Fruit fly (Drosophila melanogaster): Measurements from ENCODE around the gene CG42307.
A peak's percentile ranks its signal among the peaks of the same experiment; 100 is the strongest.

The CG42307 gene

dm6 chr3L:7347984-7348631 lies 19.2 kb downstream of the CG42307 start, which contains the start of the genes Srp19 and qm:
Gene Srp19 (minus strand): TSS chr3L:7348034.
Gene qm (plus strand): TSS chr3L:7348313.
- TF ChIP-seq CG17801 (GFP tag; optimal IDR thresholded peaks at IDR 0.05; ENCODE audit: partially characterized antibody), result peak; percentile 45

dm6 chr3L:7349311-7349710 lies 20.4 kb downstream of the CG42307 start:
- no peak for TF ChIP-seq CG17801 (GFP tag; optimal IDR thresholded peaks at IDR 0.05; ENCODE audit: partially characterized antibody)

DNA sequence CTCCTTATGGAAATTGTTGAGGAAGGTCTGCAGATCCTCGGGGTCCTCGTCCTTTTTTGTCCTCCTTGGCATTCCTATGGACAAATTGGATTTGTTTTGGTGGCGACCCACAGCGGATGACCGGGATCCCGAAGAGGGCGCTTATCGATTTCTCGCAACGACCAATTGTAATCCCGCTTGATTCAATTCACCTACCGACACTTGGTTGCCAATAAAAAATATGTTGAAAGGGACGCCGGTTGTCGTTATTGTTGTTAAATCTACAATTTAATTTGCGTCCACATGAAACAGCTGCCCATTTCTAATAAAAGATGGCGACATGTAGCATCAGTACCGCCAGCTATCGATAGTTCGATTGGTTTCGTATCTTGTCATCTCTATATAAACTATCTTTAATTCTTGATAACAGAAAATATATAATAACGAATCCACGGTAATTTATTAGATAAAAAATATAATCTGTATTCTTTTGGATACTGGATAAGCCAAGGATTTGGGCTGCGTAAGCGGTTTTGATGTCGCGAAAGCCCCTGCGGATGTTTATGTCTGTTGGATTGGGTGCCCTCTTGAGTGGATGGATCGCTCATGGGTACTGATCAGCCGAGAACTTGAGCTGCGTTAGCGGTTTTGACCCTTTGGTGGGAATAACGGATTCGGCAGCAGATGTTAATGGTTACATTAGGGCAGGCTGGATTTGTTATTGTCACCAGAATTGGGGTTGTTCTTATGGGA lies 27.6 kb downstream of the CG42307 start, which contains the start of gene CTCF:
CTCF (minus strand) TSS at position 328 of the 732 bp plus-strand sequence.
- peak; percentile 31 for TF ChIP-seq CG17801 (GFP tag; optimal IDR thresholded peaks at IDR 0.05; ENCODE audit: partially characterized antibody)

- peak; percentile 47 for TF ChIP-seq CG17801 (GFP tag; optimal IDR thresholded peaks at IDR 0.05; ENCODE audit: partially characterized antibody)
Observed at dm6 chr3L:7359827-7360323, 30.9 kb downstream of the CG42307 start, which contains the start of gene pst. Gene pst (minus strand): TSS chr3L:7360263.

DNA sequence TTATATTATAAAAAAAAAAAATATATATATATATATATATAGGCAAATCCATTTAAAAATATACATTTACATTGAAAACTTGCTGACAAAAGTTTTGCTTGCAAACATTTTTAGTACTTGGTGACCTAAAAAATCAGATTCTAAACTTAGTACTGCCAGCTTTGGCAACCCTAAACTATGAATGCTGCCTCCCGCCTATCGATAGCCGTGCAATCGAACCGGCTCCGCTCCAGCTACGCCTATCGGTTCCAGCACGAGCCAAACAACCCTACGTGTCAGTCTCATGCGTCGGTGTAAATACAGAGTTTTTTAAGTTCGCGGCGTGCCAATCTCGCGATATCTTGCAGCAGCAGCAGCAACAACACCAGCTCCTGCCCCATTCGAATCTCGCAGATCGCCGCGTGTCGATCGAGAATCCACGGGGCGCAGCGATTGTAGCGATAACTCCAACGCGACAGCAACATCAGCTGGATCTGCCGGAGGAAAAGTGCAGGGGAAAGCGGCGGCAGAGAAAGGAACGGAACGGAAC lies 31.5 kb downstream of the CG42307 start, which contains the start of gene Sec63:
Sec63 (plus strand) TSS at position 238 of the 529 bp plus-strand sequence.
- TF ChIP-seq CG17801 (GFP tag; optimal IDR thresholded peaks at IDR 0.05; ENCODE audit: partially characterized antibody), result no peak

DNA sequence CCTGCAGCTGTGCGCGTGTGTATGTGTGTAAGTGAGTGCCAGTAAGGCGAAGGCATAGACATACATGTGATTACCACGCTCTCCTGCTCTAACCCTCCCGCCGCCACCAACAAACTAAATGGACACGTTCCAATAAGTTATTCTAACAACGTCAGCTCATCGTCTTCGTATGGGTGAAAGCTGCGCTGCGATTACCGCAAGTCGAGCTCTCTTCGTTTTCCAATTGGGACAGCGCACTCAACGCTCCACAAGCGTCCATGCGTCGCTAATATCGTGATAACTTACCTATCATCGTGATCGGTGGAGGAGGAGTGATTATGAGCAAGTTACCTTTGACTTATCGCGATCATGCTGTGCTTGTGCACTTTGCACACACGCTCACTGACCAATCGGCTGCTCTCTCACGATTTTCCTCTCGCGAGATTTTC lies 32.2 kb downstream of the CG42307 start:
- no peak for TF ChIP-seq CG17801 (GFP tag; optimal IDR thresholded peaks at IDR 0.05; ENCODE audit: partially characterized antibody)

dm6 chr3L:7364717-7365278 lies 35.9 kb downstream of the CG42307 start:
- TF ChIP-seq CG17801 (GFP tag; optimal IDR thresholded peaks at IDR 0.05; ENCODE audit: partially characterized antibody), result no peak

DNA sequence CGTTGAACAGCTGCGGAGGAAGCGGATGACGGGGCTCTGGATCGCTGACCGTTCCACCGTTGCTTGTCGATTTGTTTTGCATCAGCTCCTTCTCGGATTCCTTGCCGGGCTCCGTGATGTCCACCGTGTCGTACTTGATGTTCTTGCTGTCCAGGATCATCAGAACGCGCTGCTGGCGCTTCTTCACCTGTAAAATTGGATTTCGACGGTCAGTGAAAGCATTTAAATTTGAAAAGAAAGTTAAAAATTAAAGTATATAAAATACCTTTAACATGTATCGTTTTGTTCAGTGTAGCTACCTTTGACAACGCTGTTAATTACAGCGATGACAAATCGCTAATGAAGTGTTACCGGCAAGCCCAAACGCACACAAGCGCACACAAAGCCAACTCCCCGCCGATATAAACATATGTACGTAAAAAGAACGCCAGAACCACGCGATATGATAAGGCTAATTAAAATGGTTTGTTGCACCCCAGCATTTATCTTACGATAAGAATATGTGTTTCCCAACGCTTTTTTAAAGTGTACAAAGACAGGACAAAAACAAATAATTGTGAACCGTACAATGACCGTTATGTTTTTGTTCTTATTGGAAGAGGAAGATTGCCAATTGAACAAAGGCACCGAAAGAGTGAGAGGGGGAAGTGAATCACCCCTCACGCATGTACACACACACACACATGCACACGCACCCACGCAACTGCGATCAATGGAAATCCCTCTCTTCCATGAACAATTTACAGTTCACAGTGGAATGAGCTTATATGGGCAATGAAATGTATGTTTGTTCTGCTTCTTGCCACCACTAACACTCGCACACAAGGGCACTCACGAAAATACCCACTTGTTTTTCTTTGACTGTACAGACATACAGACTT lies 39.1 kb downstream of the CG42307 start:
- peak; percentile 19 for TF ChIP-seq CG17801 (GFP tag; optimal IDR thresholded peaks at IDR 0.05; ENCODE audit: partially characterized antibody)

- TF ChIP-seq CG17801 (GFP tag; optimal IDR thresholded peaks at IDR 0.05; ENCODE audit: partially characterized antibody), result no peak
Observed at dm6 chr3L:7368934-7369333, 40.0 kb downstream of the CG42307 start, which contains the start of gene Sh3beta. Gene Sh3beta (minus strand): TSS chr3L:7369260.

DNA sequence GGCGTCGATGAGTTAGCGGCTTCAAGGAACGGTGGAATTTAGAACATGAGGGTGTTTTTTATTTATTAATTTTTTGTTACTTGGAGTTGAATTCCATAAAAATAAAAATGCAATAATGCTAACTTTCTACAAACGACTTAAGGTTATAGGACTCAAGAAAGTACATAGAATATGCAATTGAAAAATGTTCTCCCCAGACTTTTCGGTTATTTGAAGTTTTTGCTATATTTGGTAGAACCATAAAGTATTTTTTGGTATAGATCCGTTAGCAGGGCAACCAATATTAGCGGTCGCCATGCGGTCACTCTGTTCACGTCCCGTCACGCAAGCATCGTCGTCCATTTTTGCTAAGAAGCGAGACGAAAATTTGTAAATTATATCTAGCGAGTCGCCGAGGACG lies 40.6 kb downstream of the CG42307 start, which contains the start of gene akirin:
akirin (plus strand) TSS at position 301 of the 400 bp plus-strand sequence.
- no peak for TF ChIP-seq CG17801 (GFP tag; optimal IDR thresholded peaks at IDR 0.05; ENCODE audit: partially characterized antibody)

dm6 chr3L:7370231-7370882 lies 41.4 kb downstream of the CG42307 start:
- no peak for TF ChIP-seq CG17801 (GFP tag; optimal IDR thresholded peaks at IDR 0.05; ENCODE audit: partially characterized antibody)

DNA sequence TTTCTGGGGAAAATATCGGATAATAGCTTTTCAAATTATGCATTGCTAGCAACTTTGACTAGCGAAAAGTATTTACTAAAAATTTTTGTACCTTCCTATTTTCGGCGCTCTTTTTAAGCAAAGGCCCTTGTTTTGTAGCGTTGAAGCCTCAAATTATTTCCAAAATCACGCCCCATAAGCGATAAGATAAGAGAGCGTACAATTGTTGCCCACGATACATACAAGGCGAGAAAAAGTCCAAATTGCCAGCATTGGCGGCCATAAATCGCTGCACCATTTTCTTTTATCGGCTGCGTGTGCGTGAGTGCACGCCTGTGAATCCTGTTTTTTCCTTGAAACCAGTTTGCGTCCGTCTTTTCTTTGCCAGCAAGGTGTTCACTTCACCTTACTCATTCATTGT lies 42.4 kb downstream of the CG42307 start:
- TF ChIP-seq CG17801 (GFP tag; optimal IDR thresholded peaks at IDR 0.05; ENCODE audit: partially characterized antibody), result no peak

dm6 chr3L:7376151-7376550 lies 47.2 kb downstream of the CG42307 start:
- no peak for TF ChIP-seq CG17801 (GFP tag; optimal IDR thresholded peaks at IDR 0.05; ENCODE audit: partially characterized antibody)

DNA sequence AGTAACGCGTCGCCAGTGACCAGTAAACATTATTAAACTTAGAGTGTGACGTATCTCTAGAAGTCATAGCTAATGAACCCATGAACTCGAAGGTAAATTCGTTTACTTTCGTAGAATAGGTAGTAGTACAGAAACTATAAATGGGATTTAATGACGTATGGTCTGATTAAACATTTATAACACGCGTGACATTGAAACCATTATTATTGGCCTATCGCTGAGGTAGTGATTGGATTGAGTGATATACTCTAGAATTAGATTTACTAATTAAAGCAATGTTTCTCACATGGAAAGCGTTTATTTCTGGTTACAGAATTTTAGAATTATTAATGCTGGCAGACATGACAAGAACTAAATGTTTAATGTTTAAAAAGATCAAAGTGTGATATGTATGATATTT lies 47.9 kb downstream of the CG42307 start:
- no peak for TF ChIP-seq CG17801 (GFP tag; optimal IDR thresholded peaks at IDR 0.05; ENCODE audit: partially characterized antibody)
